Fruit fly (Drosophila melanogaster) whole organism: ENCODE results near the gene Vdup1.

Experiments
- CG8478 ChIP-seq: fragments of >200 bp; optimal IDR thresholded peaks from 2 replicates; lab custom pipeline; 2018; ENCODE audit warnings: inconsistent platforms
- Dll ChIP-seq: fragments of >200 bp; optimal IDR thresholded peaks from 2 replicates; lab custom pipeline; 2017
- EcR ChIP-seq, 2 experiments: fragments of >200 bp; optimal IDR thresholded peaks; 2 replicates each; lab custom pipeline; 2017; ENCODE audit warnings: missing biosample characterization in 2 of 2, missing genetic modification characterization in 2 of 2, missing genetic modification reagents in 2 of 2
- pan ChIP-seq: fragments of >200 bp; optimal IDR thresholded peaks from 2 replicates; lab custom pipeline; 2017
- psq ChIP-seq: fragments of >200 bp; optimal IDR thresholded peaks from 2 replicates; lab custom pipeline; 2017
- usp ChIP-seq: fragments of >200 bp; optimal IDR thresholded peaks from 2 replicates; lab custom pipeline; 2017; ENCODE audit warnings: missing biosample characterization, missing genetic modification characterization, mixed read lengths

Vdup1 gene

dm6 chr3L:203536-204135 lies 24.9 kb upstream of the Vdup1 start, which contains the start of gene NitFhit:
TSS of gene NitFhit (plus strand) at chr3L:203730.
- no peak for TF ChIP-seq usp (GFP tag; lab: Kevin White, UChicago)
- TF ChIP-seq Dll (lab: Kevin White, UChicago) = no peak
- TF ChIP-seq EcR (GFP tag; optimal IDR thresholded peaks at IDR 0.05; lab: Kevin White, UChicago) = no peak
- TF ChIP-seq psq = no peak
- TF ChIP-seq pan = no peak
- no peak for TF ChIP-seq CG8478

DNA sequence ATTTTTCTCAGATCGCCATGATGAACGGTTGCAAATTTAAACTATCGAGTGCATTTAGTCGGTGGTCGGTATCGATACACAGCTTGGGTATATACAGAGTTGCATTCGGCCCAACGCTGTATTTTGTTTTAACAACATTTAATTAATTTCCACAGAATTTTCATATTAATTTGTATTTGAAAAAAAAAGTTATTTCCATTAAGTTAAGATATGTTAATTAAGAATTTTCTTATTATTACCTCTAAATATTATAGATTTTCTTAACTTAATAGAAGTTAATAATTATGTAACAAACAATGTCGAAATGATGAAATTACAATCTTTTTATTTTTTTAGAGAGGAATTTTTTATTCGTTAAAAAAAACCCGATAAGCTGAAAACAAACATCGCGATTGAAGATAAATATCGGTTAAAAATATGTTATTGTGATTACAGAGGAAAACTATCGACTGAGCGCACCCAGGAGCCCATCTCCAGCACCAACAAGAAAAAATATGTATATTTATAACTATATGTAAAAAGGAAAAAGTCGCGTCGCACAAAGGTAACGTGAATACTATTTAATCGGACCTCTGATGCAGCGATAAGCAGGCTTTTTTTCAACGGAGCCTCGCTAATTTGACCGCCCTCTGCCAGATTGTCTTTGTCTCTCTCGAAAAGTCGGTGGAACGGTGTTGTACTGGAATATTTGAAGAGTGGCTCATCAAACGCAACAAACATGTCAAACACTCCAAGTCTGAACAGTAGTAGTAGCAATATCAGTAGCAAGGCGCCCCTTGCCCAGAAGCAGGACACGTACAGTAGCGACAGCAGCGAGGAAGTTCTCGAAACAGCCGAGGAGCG lies 21.2 kb upstream of the Vdup1 start, which contains the start of the genes rno and mri:
Gene rno (minus strand): TSS at position 9 of the 843 bp plus-strand sequence.
Gene mri (plus strand): TSS at position 421 of the 843 bp plus-strand sequence.
- no peak for TF ChIP-seq usp (GFP tag; lab: Kevin White, UChicago)
- TF ChIP-seq pan = no peak
- TF ChIP-seq Dll (lab: Kevin White, UChicago) = no peak
- TF ChIP-seq psq = no peak
- TF ChIP-seq EcR (GFP tag; optimal IDR thresholded peaks at IDR 0.05; lab: Kevin White, UChicago) = no peak
- no peak for TF ChIP-seq CG8478

DNA sequence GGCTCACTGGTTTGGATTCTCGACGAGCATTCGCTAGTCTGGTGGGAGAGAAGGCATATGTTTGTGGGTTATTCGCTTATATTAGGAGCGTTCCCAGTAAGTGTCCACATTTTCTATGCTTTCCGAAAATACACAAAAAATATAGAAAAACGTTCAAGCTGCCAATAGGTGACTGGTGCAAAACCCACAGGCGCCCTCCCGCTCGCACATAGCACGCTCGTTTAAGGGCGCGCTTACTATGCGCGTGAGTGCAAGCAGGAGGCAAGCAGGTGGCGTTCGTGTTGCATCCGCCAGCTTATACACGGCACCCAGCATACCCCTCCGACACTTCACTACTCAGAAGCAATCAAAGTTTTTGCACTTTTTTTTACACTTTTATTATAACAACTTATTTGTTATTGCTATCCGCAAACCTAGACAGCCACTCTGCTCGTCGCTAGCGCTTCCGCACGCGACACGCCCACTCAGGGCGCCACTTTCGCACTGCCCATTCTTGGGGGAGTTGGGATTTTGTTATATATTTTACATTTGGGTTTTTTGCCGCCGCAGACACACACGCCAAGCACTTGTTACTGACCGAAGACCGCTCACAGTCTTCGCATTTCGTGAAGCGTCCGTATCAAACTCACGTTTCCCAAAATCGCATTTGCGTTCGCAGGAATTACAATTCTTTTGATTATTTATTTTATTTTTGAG lies 20.4 kb upstream of the Vdup1 start:
- TF ChIP-seq usp (GFP tag; lab: Kevin White, UChicago) (no peak), EcR (GFP tag; optimal IDR thresholded peaks at IDR 0.05; lab: Kevin White, UChicago) (no peak), Dll (lab: Kevin White, UChicago) (no peak), pan (no peak), CG8478 (peak; percentile 51), psq (no peak)

DNA sequence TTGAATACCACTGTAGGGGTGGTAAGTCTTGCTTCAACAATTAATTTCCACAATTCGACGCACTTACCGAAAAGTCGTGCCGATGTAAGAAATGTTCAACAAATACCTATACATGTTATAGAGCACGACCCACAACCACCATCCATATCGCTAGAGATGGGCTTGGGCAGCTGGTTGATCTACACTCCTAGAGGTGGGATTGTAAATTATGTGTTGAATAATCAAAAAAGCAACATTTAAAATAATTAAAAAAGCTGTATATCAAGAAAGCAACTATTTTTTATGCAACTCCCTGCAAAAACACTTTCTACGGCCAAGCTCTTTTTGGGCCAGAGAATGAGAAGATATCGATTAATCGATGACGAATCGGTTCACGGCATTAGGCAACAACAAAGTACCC lies 5.5 kb upstream of the Vdup1 start, which contains the start of the genes CG34140, Mkp and Mtch:
Gene CG34140 (minus strand): TSS at position 174 of the 400 bp plus-strand sequence.
Gene Mkp (minus strand): TSS at position 290 of the 400 bp plus-strand sequence.
Gene Mtch (plus strand): TSS at position 376 of the 400 bp plus-strand sequence.
- no peak for TF ChIP-seq pan
- TF ChIP-seq usp (GFP tag; lab: Kevin White, UChicago) = no peak
- TF ChIP-seq Dll (lab: Kevin White, UChicago) = no peak

dm6 chr3L:180262-180543 lies 1.4 kb upstream of the Vdup1 start:
- TF ChIP-seq EcR (GFP tag; optimal IDR thresholded peaks at IDR 0.05; lab: Kevin White, UChicago) = no peak
- no peak for TF ChIP-seq Dll (lab: Kevin White, UChicago)

DNA sequence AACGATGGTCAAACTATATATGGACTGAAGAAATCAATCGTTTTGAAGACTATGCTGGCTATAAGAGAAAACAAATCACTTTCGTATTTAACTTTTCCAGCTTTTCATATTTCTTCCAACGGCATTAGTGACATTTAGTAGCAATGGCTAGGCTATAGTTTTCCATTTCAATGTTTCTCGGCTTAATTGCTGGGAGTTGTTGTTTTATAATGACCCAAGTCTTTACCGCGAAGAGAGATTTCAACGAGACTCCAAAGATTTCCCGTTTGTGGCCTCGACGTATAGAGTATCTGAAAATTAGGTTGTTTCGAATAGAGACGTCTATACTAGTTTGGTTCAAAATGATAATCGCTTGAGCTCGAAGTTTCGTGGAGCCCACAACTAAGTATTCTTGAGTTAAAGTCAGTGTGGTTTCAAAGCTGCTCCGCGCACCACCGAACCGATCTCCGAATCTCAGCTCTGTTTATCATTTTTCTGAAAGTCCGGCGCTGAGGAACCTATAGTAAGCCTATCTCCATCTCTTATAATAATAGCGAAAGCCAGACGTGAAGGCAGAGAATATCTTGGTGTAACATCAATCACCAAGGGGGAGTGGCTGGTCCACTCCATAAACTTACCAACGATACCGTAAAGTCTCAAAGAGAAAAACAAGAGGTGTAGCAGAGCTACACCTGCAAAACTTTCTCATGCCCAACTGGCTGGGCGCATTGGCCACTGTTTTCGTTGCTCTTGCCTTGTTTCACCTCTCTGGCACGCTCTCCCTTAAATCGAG lies 913 bp upstream of the Vdup1 start, which contains the start of gene CG13875:
Gene CG13875 (plus strand): TSS at position 434 of the 772 bp plus-strand sequence.
- TF ChIP-seq CG8478 (no peak), usp (GFP tag; lab: Kevin White, UChicago) (no peak), pan (no peak), psq (no peak), EcR (GFP tag; optimal IDR thresholded peaks at IDR 0.05; lab: Kevin White, UChicago) (no peak), Dll (lab: Kevin White, UChicago) (no peak)

dm6 chr3L:178445-178844 lies 318 bp downstream of the Vdup1 start:
- TF ChIP-seq usp (GFP tag; lab: Kevin White, UChicago) (no peak), EcR (GFP tag; optimal IDR thresholded peaks at IDR 0.05; lab: Kevin White, UChicago) (no peak), CG8478 (no peak), pan (no peak), Dll (lab: Kevin White, UChicago) (no peak), psq (no peak)

DNA sequence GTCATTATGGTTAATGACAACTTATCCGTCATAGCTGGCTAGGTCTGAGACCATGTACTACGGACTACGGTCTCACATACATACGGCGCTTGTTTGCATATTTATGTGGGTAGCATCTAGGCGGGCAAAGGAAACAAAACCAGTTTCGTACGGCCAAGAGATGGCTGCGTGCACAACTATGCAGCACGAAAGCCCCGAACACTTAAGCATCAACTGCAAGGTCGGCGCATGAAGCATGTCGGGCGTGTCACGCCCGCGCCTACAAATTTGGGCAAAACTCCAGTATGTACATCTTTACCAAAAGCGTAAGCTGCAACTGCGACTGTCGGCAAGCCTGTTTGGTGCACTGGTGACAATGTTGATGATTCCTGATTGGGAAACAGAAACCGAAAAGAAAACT lies 825 bp downstream of the Vdup1 start:
- no peak for TF ChIP-seq Dll (lab: Kevin White, UChicago)
- TF ChIP-seq EcR (GFP tag; optimal IDR thresholded peaks at IDR 0.05; lab: Kevin White, UChicago) = no peak
- no peak for TF ChIP-seq usp (GFP tag; lab: Kevin White, UChicago)
- no peak for TF ChIP-seq pan
- TF ChIP-seq CG8478 = no peak
- TF ChIP-seq psq = no peak

dm6 chr3L:175949-176348 lies 2.8 kb downstream of the Vdup1 start, which contains the start of gene CG7049:
TSS of gene CG7049 (minus strand) at chr3L:176228.
- TF ChIP-seq psq (no peak), EcR (GFP tag; optimal IDR thresholded peaks at IDR 0.05; lab: Kevin White, UChicago) (no peak), pan (no peak), Dll (lab: Kevin White, UChicago) (no peak), usp (GFP tag; lab: Kevin White, UChicago) (no peak), CG8478 (no peak)

DNA sequence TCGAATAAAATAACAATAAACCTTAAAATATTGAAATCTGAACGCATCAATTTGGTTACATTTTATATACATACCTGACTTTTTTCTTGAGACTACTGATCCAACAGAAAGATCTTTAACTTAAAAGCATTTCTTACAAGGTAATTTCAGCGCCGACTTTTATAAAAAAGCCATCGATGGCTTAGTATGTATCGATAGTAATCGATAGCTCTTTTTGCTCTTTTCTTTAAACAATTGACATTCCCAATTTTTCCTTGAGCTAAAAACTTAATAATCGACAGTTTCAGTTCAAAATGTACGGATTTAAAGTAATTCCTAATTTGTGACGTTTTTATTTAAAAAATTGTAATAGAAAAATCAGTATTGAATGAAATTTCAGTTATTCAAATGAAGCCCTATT lies 4.3 kb downstream of the Vdup1 start:
- TF ChIP-seq usp (GFP tag; lab: Kevin White, UChicago) = no peak
- no peak for TF ChIP-seq Dll (lab: Kevin White, UChicago)
- no peak for TF ChIP-seq EcR (GFP tag; optimal IDR thresholded peaks at IDR 0.05; lab: Kevin White, UChicago)
- no peak for TF ChIP-seq CG8478
- TF ChIP-seq psq = no peak
- no peak for TF ChIP-seq pan

dm6 chr3L:171729-172128 lies 7.0 kb downstream of the Vdup1 start:
- TF ChIP-seq usp (GFP tag; lab: Kevin White, UChicago) = no peak
- no peak for TF ChIP-seq psq
- TF ChIP-seq CG8478 = no peak
- TF ChIP-seq EcR (GFP tag; optimal IDR thresholded peaks at IDR 0.05; lab: Kevin White, UChicago) = no peak
- no peak for TF ChIP-seq Dll (lab: Kevin White, UChicago)
